Worm (Caenorhabditis elegans): ENCODE results near the gene K02A2.5.

DNA sequence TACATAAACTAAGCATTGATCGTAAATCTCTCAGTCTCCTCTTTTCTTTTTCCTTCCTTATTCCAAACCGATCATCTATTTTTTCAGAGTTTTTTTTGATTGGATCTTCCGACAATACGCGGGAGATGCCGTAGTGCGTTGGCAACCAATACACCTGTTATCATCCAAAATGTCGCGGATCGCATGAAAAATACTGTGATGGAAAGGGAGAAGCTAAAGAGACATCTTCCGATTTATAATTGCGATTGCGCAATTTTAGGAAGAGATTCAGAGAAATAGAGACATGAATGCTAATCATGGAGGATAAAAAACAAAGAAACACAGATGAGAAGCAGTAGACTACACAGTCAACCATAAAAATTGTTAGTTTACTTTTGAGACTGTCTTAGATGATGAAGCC, 5.4 kb downstream of the K02A2.5 start:
- TF ChIP-seq him-1 (tag; optimal IDR thresholded peaks at IDR 0.05) (no peak), dao-5 (tag; optimal IDR thresholded peaks at IDR 0.05) (no peak), W03F9.2 (tag; optimal IDR thresholded peaks at IDR 0.05) (no peak)

Measured in whole organism, L4/young adult.